Fruit fly (Drosophila melanogaster): Measurements from ENCODE around the gene nkd.

- no peak for TF ChIP-seq fd96Ca (GFP tag; IDR thresholded peaks at IDR 0.05)
- TF ChIP-seq CG15710 (tag; optimal IDR thresholded peaks at IDR 0.05), result no peak
- no peak for TF ChIP-seq CG9948 (tag; optimal IDR thresholded peaks at IDR 0.05)
- no peak for TF ChIP-seq CG8159 (tag; optimal IDR thresholded peaks at IDR 0.05)
- no peak for TF ChIP-seq EcR (GFP tag; optimal IDR thresholded peaks at IDR 0.05)
- no peak for TF ChIP-seq Snoo (tag; optimal IDR thresholded peaks at IDR 0.05)
- TF ChIP-seq CG10348 (GFP tag; IDR thresholded peaks at IDR 0.05), result no peak
- TF ChIP-seq CG17806 (tag; optimal IDR thresholded peaks at IDR 0.05), result no peak
- no peak for TF ChIP-seq CG34367 (tag; optimal IDR thresholded peaks at IDR 0.05)
- no peak for TF ChIP-seq CG12605 (GFP tag; IDR thresholded peaks at IDR 0.05)
These were observed 1.7 kb downstream of the nkd start for dm6 chr3L:19043464-19044034.
